Worm (Caenorhabditis elegans) whole organism, early embryonic: ENCODE measurements around the gene vang-1.

Experiments
- F13C5.2 ChIP-seq: sonication (generic microtip); optimal IDR thresholded peaks from 2 replicates; lab custom pipeline; 2017; ENCODE audit warnings: mild to moderate bottlenecking, missing genetic modification characterization, inconsistent platforms, missing compliant biosample characterization
- aly-1 ChIP-seq: sonication (generic microtip); optimal IDR thresholded peaks from 2 replicates; lab custom pipeline; 2016; ENCODE audit warnings: missing genetic modification characterization, missing compliant biosample characterization
- ama-1 ChIP-seq: fragments of 150-350 bp; optimal IDR thresholded peaks from 2 replicates; lab custom pipeline; 2014
- ceh-36 ChIP-seq: sonication (generic microtip); optimal IDR thresholded peaks from 2 replicates; lab custom pipeline; 2016; ENCODE audit warnings: missing genetic modification characterization, inconsistent platforms, missing compliant biosample characterization
- ets-7 ChIP-seq: sonication (generic microtip); optimal IDR thresholded peaks from 2 replicates; lab custom pipeline; 2016; ENCODE audit warnings: missing genotype, missing genetic modification characterization, missing compliant biosample characterization
- flt-1 ChIP-seq: fragments of 200-800 bp; sonication (Bioruptor generic); IDR thresholded peaks from 2 replicates; pipeline ENCODE4 v1.3.6; 2022; ENCODE audit warnings: missing genetic modification characterization, missing compliant biosample characterization
- hmbx-1 ChIP-seq: sonication (generic microtip); optimal IDR thresholded peaks from 2 replicates; lab custom pipeline; 2016; ENCODE audit warnings: mild to moderate bottlenecking, missing genetic modification characterization, missing compliant biosample characterization
- hmg-4 ChIP-seq: fragments of 200-800 bp; sonication (Bioruptor generic); optimal IDR thresholded peaks from 2 replicates; lab custom pipeline; 2018; ENCODE audit warnings: mild to moderate bottlenecking, missing genetic modification characterization, missing compliant biosample characterization
- hnd-1 ChIP-seq: sonication (generic microtip); optimal IDR thresholded peaks from 2 replicates; lab custom pipeline; 2016; ENCODE audit warnings: missing genetic modification characterization, missing compliant biosample characterization
- pes-1 ChIP-seq: fragments of 200-800 bp; sonication (Bioruptor generic); IDR thresholded peaks from 2 replicates; pipeline ENCODE4 v1.3.6; 2022; ENCODE audit warnings: missing genetic modification reagents, missing genetic modification characterization, missing compliant biosample characterization
- scrt-1 ChIP-seq: fragments of 200-800 bp; sonication (Bioruptor generic); IDR thresholded peaks from 2 replicates; pipeline ENCODE4 v1.3.6; 2022; ENCODE audit warnings: missing genetic modification characterization, missing compliant biosample characterization
- sea-1 ChIP-seq: fragments of 200-800 bp; sonication (Bioruptor generic); conservative IDR thresholded peaks from 2 replicates; pipeline ENCODE4 v1.3.6; 2022; ENCODE audit warnings: missing genetic modification characterization, missing compliant biosample characterization
- tbx-37 ChIP-seq: fragments of 200-800 bp; sonication (Bioruptor generic); conservative IDR thresholded peaks from 2 replicates; pipeline ENCODE4 v1.3.6; 2022; ENCODE audit warnings: missing genetic modification reagents, missing genetic modification characterization, missing compliant biosample characterization
- tra-4 ChIP-seq: sonication (generic microtip); optimal IDR thresholded peaks from 2 replicates; lab custom pipeline; 2017; ENCODE audit warnings: missing genetic modification characterization, missing compliant biosample characterization

- no peak for TF ChIP-seq ets-7 (tag; lab: Kevin White, UChicago)
- no peak for TF ChIP-seq ama-1 (lab: Kevin White, UChicago)
- no peak for TF ChIP-seq hmbx-1 (tag; lab: Kevin White, UChicago)
- peak; percentile 82 for TF ChIP-seq F13C5.2 (tag; lab: Kevin White, UChicago)
- TF ChIP-seq pes-1, result peak; percentile 64
- TF ChIP-seq sea-1 (GFP tag; lab: Robert Waterston, UW), result peak; percentile 73; the same call in 1 of the 2 replicates
- TF ChIP-seq ceh-36 (tag; lab: Kevin White, UChicago), result peak; percentile 30
- TF ChIP-seq flt-1 (GFP tag; lab: Robert Waterston, UW), result peak; percentile 42; the same call in 1 of the 2 replicates
- TF ChIP-seq tra-4 (tag; lab: Kevin White, UChicago), result no peak
- peak; percentile 11 for TF ChIP-seq aly-1 (tag; lab: Kevin White, UChicago)
- TF ChIP-seq hnd-1, result peak; percentile 2
- no peak for TF ChIP-seq scrt-1 (GFP tag; lab: Robert Waterston, UW)
- TF ChIP-seq hmg-4 (GFP tag; lab: Kevin White, UChicago), result peak; percentile 98
- peak; percentile 62 for TF ChIP-seq tbx-37 (GFP tag; lab: Robert Waterston, UW)
These were observed at the start of gene vang-1 for ce11 chrX:2885318-2885908.
